Worm (Caenorhabditis elegans) whole organism, mixed stage, embryonic: ENCODE data around the gene F26F2.8.

ENCODE experiments used
- M03D4.4 ChIP-seq: sonication (generic microtip); optimal IDR thresholded peaks from 2 replicates; lab custom pipeline; 2017; ENCODE audit warnings: mild to moderate bottlenecking, missing genetic modification characterization, missing compliant biosample characterization
- bed-3 ChIP-seq: fragments of 200-800 bp; sonication (Bioruptor generic); optimal IDR thresholded peaks from 3 replicates; lab custom pipeline; 2018; ENCODE audit warnings: mild to moderate bottlenecking, missing genetic modification characterization, moderate library complexity, missing compliant biosample characterization
- blmp-1 ChIP-seq: fragments of 150-350 bp; optimal IDR thresholded peaks from 2 replicates; lab custom pipeline; 2014; ENCODE audit warnings: missing biosample characterization, missing genetic modification characterization
- ceh-39 ChIP-seq: fragments of 150-350 bp; optimal IDR thresholded peaks from 2 replicates; lab custom pipeline; 2014; ENCODE audit warnings: missing biosample characterization, missing genetic modification characterization
- ceh-43 ChIP-seq: fragments of 200-800 bp; sonication (Bioruptor generic); optimal IDR thresholded peaks from 2 replicates; lab custom pipeline; 2018; ENCODE audit warnings: mild to moderate bottlenecking, missing genetic modification characterization, moderate library complexity, missing compliant biosample characterization
- ces-1 ChIP-seq: fragments of 150-350 bp; optimal IDR thresholded peaks from 2 replicates; lab custom pipeline; 2014; ENCODE audit warnings: missing biosample characterization, missing genetic modification reagents, missing genetic modification characterization
- cnd-1 ChIP-seq: fragments of 200-800 bp; sonication (Bioruptor generic); optimal IDR thresholded peaks from 2 replicates; lab custom pipeline; 2018; ENCODE audit warnings: mild to moderate bottlenecking, missing genetic modification characterization, missing compliant biosample characterization
- drap-1 ChIP-seq: fragments of 200-800 bp; sonication (Bioruptor generic); optimal IDR thresholded peaks from 3 replicates; lab custom pipeline; 2018; ENCODE audit warnings: mild to moderate bottlenecking, missing genetic modification characterization, missing compliant biosample characterization
- elt-1 ChIP-seq: sonication (generic microtip); optimal IDR thresholded peaks from 2 replicates; lab custom pipeline; 2017; ENCODE audit warnings: missing genetic modification characterization, mild to moderate bottlenecking, missing compliant biosample characterization, antibody characterized with exemption, moderate library complexity, borderline replicate concordance; ENCODE audit not compliant: insufficient read depth
- elt-3 ChIP-seq: fragments of 150-350 bp; optimal IDR thresholded peaks from 2 replicates; lab custom pipeline; 2014; ENCODE audit warnings: missing biosample characterization, missing genetic modification characterization
- flh-1 ChIP-seq: fragments of 200-800 bp; sonication (Bioruptor generic); optimal IDR thresholded peaks from 2 replicates; lab custom pipeline; 2018; ENCODE audit warnings: mild to moderate bottlenecking, missing genetic modification characterization, moderate library complexity, missing compliant biosample characterization
- ham-2 ChIP-seq: fragments of 200-800 bp; sonication (Bioruptor generic); optimal IDR thresholded peaks from 2 replicates; lab custom pipeline; 2018; ENCODE audit warnings: mild to moderate bottlenecking, missing genetic modification characterization, missing compliant biosample characterization
- hlh-1 ChIP-seq: fragments of 150-350 bp; optimal IDR thresholded peaks from 2 replicates; lab custom pipeline; 2014; ENCODE audit warnings: missing biosample characterization, missing genetic modification reagents, missing genetic modification characterization
- lin-13 ChIP-seq: fragments of 150-350 bp; optimal IDR thresholded peaks from 2 replicates; lab custom pipeline; 2014; ENCODE audit warnings: missing biosample characterization, missing genetic modification characterization
- lin-32 ChIP-seq: fragments of 200-800 bp; sonication (Bioruptor generic); optimal IDR thresholded peaks from 2 replicates; lab custom pipeline; 2018; ENCODE audit warnings: mild to moderate bottlenecking, missing genetic modification characterization, missing compliant biosample characterization
- lsy-2 ChIP-seq: fragments of 150-350 bp; optimal IDR thresholded peaks from 2 replicates; lab custom pipeline; 2014; ENCODE audit warnings: missing biosample characterization, missing genetic modification characterization
- mab-5 ChIP-seq: fragments of 150-350 bp; optimal IDR thresholded peaks from 2 replicates; lab custom pipeline; 2014; ENCODE audit warnings: missing biosample characterization, missing genetic modification characterization
- mep-1 ChIP-seq: fragments of 150-350 bp; optimal IDR thresholded peaks from 2 replicates; lab custom pipeline; 2017; ENCODE audit warnings: missing biosample characterization, missing genetic modification reagents, missing genetic modification characterization, inconsistent platforms
- nhr-12 ChIP-seq: fragments of 150-350 bp; optimal IDR thresholded peaks from 2 replicates; lab custom pipeline; 2014; ENCODE audit warnings: missing biosample characterization, missing genetic modification characterization
- nhr-2 ChIP-seq: fragments of 150-350 bp; optimal IDR thresholded peaks from 2 replicates; lab custom pipeline; 2014; ENCODE audit warnings: missing biosample characterization, missing genetic modification characterization
- nhr-237 ChIP-seq: fragments of 150-350 bp; optimal IDR thresholded peaks from 2 replicates; lab custom pipeline; 2014; ENCODE audit warnings: missing biosample characterization, missing genetic modification characterization
- nhr-76 ChIP-seq: sonication (generic microtip); optimal IDR thresholded peaks from 2 replicates; lab custom pipeline; 2017; ENCODE audit warnings: missing biosample characterization, missing genetic modification characterization
- pha-4 ChIP-seq: fragments of 150-350 bp; optimal IDR thresholded peaks from 2 replicates; lab custom pipeline; 2018; ENCODE audit warnings: missing biosample characterization, missing genetic modification reagents, missing genetic modification characterization
- sem-2 ChIP-seq: fragments of 200-800 bp; sonication (Bioruptor generic); optimal IDR thresholded peaks from 2 replicates; lab custom pipeline; 2018; ENCODE audit warnings: mild to moderate bottlenecking, missing genetic modification characterization, missing compliant biosample characterization
- sptf-1 ChIP-seq: sonication (generic microtip); optimal IDR thresholded peaks from 2 replicates; lab custom pipeline; 2017; ENCODE audit warnings: mild to moderate bottlenecking, missing genetic modification characterization, moderate library complexity, missing compliant biosample characterization
- tbx-8 ChIP-seq: fragments of 200-800 bp; sonication (Bioruptor generic); optimal IDR thresholded peaks from 2 replicates; lab custom pipeline; 2018; ENCODE audit warnings: mild to moderate bottlenecking, missing genetic modification characterization, moderate library complexity, missing compliant biosample characterization
- unc-120 ChIP-seq: sonication (generic microtip); optimal IDR thresholded peaks from 2 replicates; lab custom pipeline; 2017; ENCODE audit warnings: missing genetic modification characterization, missing compliant biosample characterization; ENCODE audit not compliant: poor library complexity, severe bottlenecking
- unc-39 ChIP-seq: fragments of 150-350 bp; optimal IDR thresholded peaks from 2 replicates; lab custom pipeline; 2014; ENCODE audit warnings: missing biosample characterization, missing genetic modification characterization
- unc-62 ChIP-seq: fragments of 150-350 bp; optimal IDR thresholded peaks from 2 replicates; lab custom pipeline; 2014; ENCODE audit warnings: missing biosample characterization, missing genetic modification reagents, missing genetic modification characterization
- zip-8 ChIP-seq: fragments of 150-350 bp; optimal IDR thresholded peaks from 2 replicates; lab custom pipeline; 2014; ENCODE audit warnings: missing biosample characterization, missing genetic modification characterization
- ztf-11 ChIP-seq: fragments of 150-350 bp; optimal IDR thresholded peaks from 2 replicates; lab custom pipeline; 2014; ENCODE audit warnings: missing biosample characterization, missing genetic modification characterization

The F26F2.8 gene

DNA sequence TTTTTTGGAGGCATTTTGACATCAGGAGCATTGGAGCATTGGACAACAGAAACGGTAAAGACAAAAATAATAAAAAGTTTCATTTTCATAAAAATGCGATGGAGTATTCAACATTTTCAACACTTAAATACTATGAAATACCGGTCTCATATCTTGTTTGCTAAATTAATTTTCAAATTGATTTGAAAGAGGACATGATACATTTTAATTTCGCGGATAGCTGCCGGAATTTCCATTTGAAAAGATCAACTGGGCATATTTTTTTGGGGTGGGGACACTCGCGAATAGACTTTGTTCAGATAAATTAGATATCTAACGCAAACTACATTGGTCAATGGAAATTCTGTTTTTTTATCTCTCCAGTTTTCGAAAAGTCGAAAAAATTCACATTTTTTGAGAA lies 15.4 kb downstream of the F26F2.8 start, which contains the start of gene F26F2.10:
Gene F26F2.10, minus strand, starts transcription at position 101 of the 400 bp plus-strand sequence.
- TF ChIP-seq drap-1 (GFP tag; lab: Kevin White, UChicago) (no peak), ceh-39 (tag; lab: Kevin White, UChicago) (no peak), cnd-1 (tag; lab: Kevin White, UChicago) (no peak), mab-5 (tag; lab: Kevin White, UChicago) (no peak), blmp-1 (no peak), nhr-12 (tag; lab: Kevin White, UChicago) (no peak), bed-3 (GFP tag; lab: Kevin White, UChicago) (no peak), tbx-8 (GFP tag; lab: Kevin White, UChicago) (no peak), zip-8 (tag; lab: Kevin White, UChicago) (no peak), ceh-43 (no peak), sem-2 (GFP tag; lab: Kevin White, UChicago) (no peak), flh-1 (GFP tag; lab: Kevin White, UChicago) (no peak), nhr-76 (tag; lab: Kevin White, UChicago) (no peak), ces-1 (GFP tag; lab: Kevin White, UChicago) (no peak)

ce11 chrV:20595653-20596052 lies 16.3 kb downstream of the F26F2.8 start, which contains the start of gene F26F2.11:
Gene F26F2.11 (minus strand): TSS chrV:20595753.
- TF ChIP-seq nhr-76 (tag; lab: Kevin White, UChicago) (no peak), pha-4 (tag; lab: Kevin White, UChicago) (no peak), drap-1 (GFP tag; lab: Kevin White, UChicago) (no peak)

- no peak for TF ChIP-seq lsy-2 (tag; lab: Kevin White, UChicago)
- TF ChIP-seq cnd-1 (tag; lab: Kevin White, UChicago), result no peak
- no peak for TF ChIP-seq unc-120 (tag; lab: Kevin White, UChicago)
- no peak for TF ChIP-seq blmp-1
- no peak for TF ChIP-seq drap-1 (GFP tag; lab: Kevin White, UChicago)
- no peak for TF ChIP-seq ceh-43
- TF ChIP-seq lin-13, result no peak
- TF ChIP-seq nhr-76 (tag; lab: Kevin White, UChicago), result no peak
- no peak for TF ChIP-seq mep-1
- no peak for TF ChIP-seq elt-3
- no peak for TF ChIP-seq hlh-1 (tag; lab: Kevin White, UChicago)
- TF ChIP-seq ces-1 (GFP tag; lab: Kevin White, UChicago), result no peak
- TF ChIP-seq flh-1 (GFP tag; lab: Kevin White, UChicago), result no peak
- TF ChIP-seq unc-62 (GFP tag; lab: Kevin White, UChicago), result no peak
- no peak for TF ChIP-seq pha-4 (tag; lab: Kevin White, UChicago)
- TF ChIP-seq lin-32 (GFP tag; lab: Kevin White, UChicago), result no peak
- no peak for TF ChIP-seq sem-2 (GFP tag; lab: Kevin White, UChicago)
Measured at ce11 chrV:20597076-20597475, 17.7 kb downstream of the F26F2.8 start, which contains the start of gene F46B3.1. Gene F46B3.1 (minus strand): TSS chrV:20597176.

DNA sequence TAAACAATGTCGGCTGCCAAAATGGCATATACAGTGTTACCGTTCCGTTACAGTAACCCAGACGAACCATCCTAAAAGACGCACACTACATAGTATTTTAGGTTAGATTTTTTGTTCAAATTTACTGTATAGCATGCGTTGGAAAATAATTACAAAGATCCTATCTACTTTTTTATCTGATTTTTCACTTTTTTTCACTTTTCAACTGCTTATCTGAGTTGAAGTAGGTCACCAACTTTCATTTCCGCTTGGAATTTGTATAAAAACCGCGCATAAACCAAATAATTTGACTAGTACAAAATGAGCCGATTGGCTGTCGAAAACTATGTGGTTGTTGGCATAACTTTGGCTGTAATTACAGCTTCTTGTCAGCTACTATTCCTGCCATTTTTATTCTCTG lies 20.4 kb downstream of the F26F2.8 start, which contains the start of gene col-163:
Gene col-163, plus strand, starts transcription at position 301 of the 400 bp plus-strand sequence.
- TF ChIP-seq pha-4 (tag; lab: Kevin White, UChicago) (no peak), lin-32 (GFP tag; lab: Kevin White, UChicago) (no peak), ceh-39 (tag; lab: Kevin White, UChicago) (no peak), nhr-2 (no peak), lin-13 (no peak), hlh-1 (tag; lab: Kevin White, UChicago) (no peak), ces-1 (GFP tag; lab: Kevin White, UChicago) (no peak), flh-1 (GFP tag; lab: Kevin White, UChicago) (no peak), elt-1 (tag; lab: Kevin White, UChicago) (no peak), M03D4.4 (no peak), mab-5 (tag; lab: Kevin White, UChicago) (no peak)

- no peak for TF ChIP-seq pha-4 (tag; lab: Kevin White, UChicago)
- no peak for TF ChIP-seq tbx-8 (GFP tag; lab: Kevin White, UChicago)
- no peak for TF ChIP-seq nhr-237
- no peak for TF ChIP-seq mep-1
- TF ChIP-seq ceh-39 (tag; lab: Kevin White, UChicago), result no peak
- no peak for TF ChIP-seq elt-3
- no peak for TF ChIP-seq zip-8 (tag; lab: Kevin White, UChicago)
- no peak for TF ChIP-seq unc-39
- no peak for TF ChIP-seq M03D4.4
- TF ChIP-seq ztf-11 (tag; lab: Kevin White, UChicago), result no peak
- no peak for TF ChIP-seq unc-62 (GFP tag; lab: Kevin White, UChicago)
- no peak for TF ChIP-seq flh-1 (GFP tag; lab: Kevin White, UChicago)
- no peak for TF ChIP-seq ces-1 (GFP tag; lab: Kevin White, UChicago)
- TF ChIP-seq sem-2 (GFP tag; lab: Kevin White, UChicago), result no peak
- TF ChIP-seq elt-1 (tag; lab: Kevin White, UChicago), result no peak
- no peak for TF ChIP-seq cnd-1 (tag; lab: Kevin White, UChicago)
- TF ChIP-seq sptf-1, result no peak
- no peak for TF ChIP-seq ham-2 (GFP tag; lab: Kevin White, UChicago)
- TF ChIP-seq, all 35 proteins: peak for 0
Measured at ce11 chrV:20600704-20601103, 21.4 kb downstream of the F26F2.8 start.
